Worm (Caenorhabditis elegans) whole organism, L4/young adult: Measurements from ENCODE around the gene dlat-1.
"Not testable (repeated sequence)": the region's sequence is repeated elsewhere in the genome, so short reads cannot be mapped to it uniquely, and the experiment has no call there.

Experiments
- W03F9.2 ChIP-seq: fragments of 150-350 bp; optimal IDR thresholded peaks from 2 replicates; lab custom pipeline; 2014; ENCODE audit warnings: missing biosample characterization, missing genetic modification characterization
- dao-5 ChIP-seq: sonication (generic microtip); optimal IDR thresholded peaks from 2 replicates; lab custom pipeline; 2016; ENCODE audit warnings: missing genotype, missing genetic modification characterization, moderate library complexity, missing compliant biosample characterization
- him-1 ChIP-seq: sonication (generic microtip); optimal IDR thresholded peaks from 2 replicates; lab custom pipeline; 2016; ENCODE audit warnings: missing genotype, missing genetic modification reagents, missing genetic modification characterization, missing compliant biosample characterization

dlat-1 gene

ce11 chrV:14468196-14468874 lies 21.2 kb upstream of the dlat-1 start, which contains the start of gene srz-97:
TSS of gene srz-97 (minus strand) at chrV:14468246.
- TF ChIP-seq him-1 (tag; lab: Kevin White, UChicago), result no peak
- TF ChIP-seq W03F9.2 (tag; lab: Kevin White, UChicago), result no peak

- TF ChIP-seq him-1 (tag; lab: Kevin White, UChicago) (no peak), dao-5 (tag; lab: Kevin White, UChicago) (no peak), W03F9.2 (tag; lab: Kevin White, UChicago) (no peak)
Measured at ce11 chrV:14464368-14464767, 17.3 kb upstream of the dlat-1 start, which contains the start of gene F08H9.4. TSS of gene F08H9.4 (minus strand) at chrV:14464428.

- TF ChIP-seq W03F9.2, dao-5, him-1 (tag; lab: Kevin White, UChicago): not testable (repeated sequence)
Measured at ce11 chrV:14463087-14463486, 16.0 kb upstream of the dlat-1 start, which contains the start of gene F08H9.3. TSS of gene F08H9.3 (minus strand) at chrV:14463338.

ce11 chrV:14462653-14463052 lies 15.6 kb upstream of the dlat-1 start:
- no peak for TF ChIP-seq him-1 (tag; lab: Kevin White, UChicago)
- no peak for TF ChIP-seq dao-5 (tag; lab: Kevin White, UChicago)
- TF ChIP-seq W03F9.2 (tag; lab: Kevin White, UChicago), result no peak

- TF ChIP-seq dao-5 (tag; lab: Kevin White, UChicago), result no peak
Measured at ce11 chrV:14460615-14461102, 13.6 kb upstream of the dlat-1 start, which contains the start of gene F08H9.2. TSS of gene F08H9.2 (plus strand) at chrV:14460665.

ce11 chrV:14460122-14460521 lies 13.0 kb upstream of the dlat-1 start:
- TF ChIP-seq W03F9.2 (tag; lab: Kevin White, UChicago) (no peak), him-1 (tag; lab: Kevin White, UChicago) (no peak), dao-5 (tag; lab: Kevin White, UChicago) (no peak)

ce11 chrV:14457070-14457469 lies 10.0 kb upstream of the dlat-1 start, which contains the start of gene coh-3:
TSS of gene coh-3 (plus strand) at chrV:14457422.
- TF ChIP-seq dao-5 (tag; lab: Kevin White, UChicago) (no peak), him-1 (tag; lab: Kevin White, UChicago) (no peak), W03F9.2 (tag; lab: Kevin White, UChicago) (peak; percentile 48)

- TF ChIP-seq W03F9.2 (tag; lab: Kevin White, UChicago) (no peak), dao-5 (tag; lab: Kevin White, UChicago) (no peak), him-1 (tag; lab: Kevin White, UChicago) (no peak)
Measured at ce11 chrV:14456626-14457025, 9.5 kb upstream of the dlat-1 start, which contains the start of gene bmk-1. TSS of gene bmk-1 (minus strand) at chrV:14456984.

- TF ChIP-seq him-1 (tag; lab: Kevin White, UChicago) (no peak), dao-5 (tag; lab: Kevin White, UChicago) (no peak), W03F9.2 (tag; lab: Kevin White, UChicago) (no peak)
Measured at ce11 chrV:14449397-14449796, 2.3 kb upstream of the dlat-1 start, which contains the start of gene F23B12.7. TSS of gene F23B12.7 (plus strand) at chrV:14449697.

ce11 chrV:14448669-14449068 lies 1.6 kb upstream of the dlat-1 start:
- TF ChIP-seq him-1 (tag; lab: Kevin White, UChicago) (no peak), W03F9.2 (tag; lab: Kevin White, UChicago) (no peak), dao-5 (tag; lab: Kevin White, UChicago) (no peak)

- TF ChIP-seq W03F9.2 (tag; lab: Kevin White, UChicago) (no peak), him-1 (tag; lab: Kevin White, UChicago) (no peak), dao-5 (tag; lab: Kevin White, UChicago) (no peak)
Measured at ce11 chrV:14446453-14446852, 637 bp downstream of the dlat-1 start.

ce11 chrV:14440841-14441240 lies 6.2 kb downstream of the dlat-1 start, which contains the start of gene F23B12.4:
TSS of gene F23B12.4 (plus strand) at chrV:14441141.
- TF ChIP-seq dao-5 (tag; lab: Kevin White, UChicago), result no peak
- TF ChIP-seq him-1 (tag; lab: Kevin White, UChicago), result no peak
- TF ChIP-seq W03F9.2 (tag; lab: Kevin White, UChicago), result no peak

- TF ChIP-seq W03F9.2 (tag; lab: Kevin White, UChicago), result no peak
- no peak for TF ChIP-seq him-1 (tag; lab: Kevin White, UChicago)
- TF ChIP-seq dao-5 (tag; lab: Kevin White, UChicago), result no peak
Measured at ce11 chrV:14439236-14439635, 7.9 kb downstream of the dlat-1 start.
